Worm (Caenorhabditis elegans) whole organism, L1 larva: ENCODE measurements around the gene F08F3.8.

Experiments
- C16A3.4 ChIP-seq: fragments of 150-350 bp; optimal IDR thresholded peaks from 2 replicates; lab custom pipeline; 2014; ENCODE audit warnings: missing biosample characterization, missing genetic modification characterization
- F16B12.6 ChIP-seq: fragments of 150-350 bp; optimal IDR thresholded peaks from 2 replicates; lab custom pipeline; 2014; ENCODE audit warnings: missing biosample characterization, missing genetic modification characterization
- Y116A8C.19 ChIP-seq: sonication (generic microtip); optimal IDR thresholded peaks from 2 replicates; lab custom pipeline; 2016; ENCODE audit warnings: missing compliant biosample characterization, missing genetic modification characterization, borderline replicate concordance
- blmp-1 ChIP-seq: fragments of 150-350 bp; optimal IDR thresholded peaks from 2 replicates; lab custom pipeline; 2014; ENCODE audit warnings: missing biosample characterization, missing genetic modification characterization
- dpl-1 ChIP-seq, 3 experiments: fragments of 150-350 bp in 2 of 3; sonication (generic microtip) in 1 of 3; optimal IDR thresholded peaks; 2 replicates each; lab custom pipeline; 2014 to 2017; ENCODE audit warnings: missing biosample characterization in 3 of 3, missing genetic modification characterization in 3 of 3, missing genetic modification reagents in 3 of 3
- dsc-1 ChIP-seq: sonication (generic microtip); optimal IDR thresholded peaks from 2 replicates; lab custom pipeline; 2016; ENCODE audit warnings: mild to moderate bottlenecking, missing genetic modification characterization, missing compliant biosample characterization
- efl-1 ChIP-seq, 4 experiments: fragments of 150-350 bp; optimal IDR thresholded peaks in 3 of 4; peaks in 1 of 4; 1 replicate in 1 of 4; 2 replicates in 3 of 4; lab custom pipeline; 2014; ENCODE audit warnings: missing biosample characterization in 2 of 4, missing genetic modification characterization in 2 of 4, missing genetic modification reagents in 2 of 4
- elt-3 ChIP-seq, 6 experiments: fragments of 150-350 bp in 1 of 6; sonication (generic microtip); optimal IDR thresholded peaks; 2 replicates each; lab custom pipeline; 2017 to 2018; ENCODE audit warnings: missing biosample characterization in 6 of 6, missing genetic modification characterization in 6 of 6, inconsistent platforms in 1 of 6
- fkh-10 ChIP-seq: sonication (generic microtip); optimal IDR thresholded peaks from 2 replicates; lab custom pipeline; 2017; ENCODE audit warnings: missing biosample characterization, missing genetic modification reagents, missing genetic modification characterization
- fkh-4 ChIP-seq: sonication (generic microtip); optimal IDR thresholded peaks from 2 replicates; lab custom pipeline; 2016; ENCODE audit warnings: missing compliant biosample characterization, missing genetic modification characterization, borderline replicate concordance
- fkh-8 ChIP-seq: sonication (generic microtip); optimal IDR thresholded peaks from 2 replicates; lab custom pipeline; 2016; ENCODE audit warnings: mild to moderate bottlenecking, missing genetic modification characterization, missing compliant biosample characterization
- hlh-17 ChIP-seq: fragments of 200-800 bp; sonication (Bioruptor generic); optimal IDR thresholded peaks from 2 replicates; lab custom pipeline; 2018; ENCODE audit warnings: missing genetic modification characterization, mild to moderate bottlenecking, missing compliant biosample characterization, moderate library complexity, borderline replicate concordance
- isw-1 ChIP-seq: fragments of 200-800 bp; sonication (Bioruptor generic); IDR thresholded peaks from 2 replicates; pipeline ENCODE4 v1.3.6; 2022; ENCODE audit warnings: missing genetic modification characterization, missing compliant biosample characterization
- lin-14 ChIP-seq: fragments of 200-800 bp; sonication (Bioruptor generic); optimal IDR thresholded peaks from 2 replicates; lab custom pipeline; 2018; ENCODE audit warnings: mild to moderate bottlenecking, missing genetic modification characterization, moderate library complexity, missing compliant biosample characterization
- lin-35 ChIP-seq, 2 experiments: fragments of 150-350 bp; optimal IDR thresholded peaks; 2 replicates each; lab custom pipeline; 2014; ENCODE audit warnings: missing biosample characterization in 2 of 2, missing genetic modification characterization in 2 of 2, missing genetic modification reagents in 2 of 2
- mab-9 ChIP-seq: fragments of 200-800 bp; sonication (Bioruptor generic); IDR thresholded peaks from 2 replicates; pipeline ENCODE4 v1.3.6; 2022; ENCODE audit warnings: missing genetic modification reagents, missing genetic modification characterization, missing compliant biosample characterization
- mep-1 ChIP-seq: fragments of 150-350 bp; optimal IDR thresholded peaks from 2 replicates; lab custom pipeline; 2014; ENCODE audit warnings: missing biosample characterization, missing genetic modification characterization
- nhr-19 ChIP-seq: fragments of 200-800 bp; sonication (Bioruptor generic); conservative IDR thresholded peaks from 2 replicates; pipeline ENCODE4 v1.3.6; 2022; ENCODE audit warnings: missing genetic modification characterization, missing compliant biosample characterization
- nhr-71 ChIP-seq: sonication (generic microtip); optimal IDR thresholded peaks from 2 replicates; lab custom pipeline; 2016; ENCODE audit warnings: mild to moderate bottlenecking, missing genetic modification characterization, moderate library complexity, missing compliant biosample characterization
- nhr-77 ChIP-seq: fragments of 150-350 bp; optimal IDR thresholded peaks from 2 replicates; lab custom pipeline; 2014; ENCODE audit warnings: missing biosample characterization, missing genetic modification characterization
- nhr-84 ChIP-seq: sonication (generic microtip); optimal IDR thresholded peaks from 2 replicates; lab custom pipeline; 2017; ENCODE audit warnings: missing biosample characterization, missing genetic modification characterization
- nhr-90 ChIP-seq: sonication (generic microtip); optimal IDR thresholded peaks from 2 replicates; lab custom pipeline; 2016; ENCODE audit warnings: mild to moderate bottlenecking, missing genetic modification characterization, missing compliant biosample characterization; ENCODE audit not compliant: poor library complexity
- pag-3 ChIP-seq: sonication (generic microtip); optimal IDR thresholded peaks from 2 replicates; lab custom pipeline; 2017; ENCODE audit warnings: missing genetic modification characterization, mild to moderate bottlenecking, missing compliant biosample characterization, antibody characterized with exemption, borderline replicate concordance; ENCODE audit not compliant: insufficient read depth
- skn-1 ChIP-seq: fragments of 150-350 bp; optimal IDR thresholded peaks from 2 replicates; lab custom pipeline; 2014; ENCODE audit warnings: missing biosample characterization, missing genetic modification characterization
- snpc-4 ChIP-seq: fragments of 150-350 bp; optimal IDR thresholded peaks from 2 replicates; lab custom pipeline; 2014; ENCODE audit warnings: missing biosample characterization, missing genetic modification characterization
- sox-4 ChIP-seq: sonication (generic microtip); optimal IDR thresholded peaks from 2 replicates; lab custom pipeline; 2016; ENCODE audit warnings: missing genetic modification characterization, missing compliant biosample characterization
- sptf-1 ChIP-seq: fragments of 150-350 bp; optimal IDR thresholded peaks from 2 replicates; lab custom pipeline; 2014; ENCODE audit warnings: missing biosample characterization, missing genetic modification characterization
- tbx-2 ChIP-seq: sonication (generic microtip); optimal IDR thresholded peaks from 2 replicates; lab custom pipeline; 2016; ENCODE audit warnings: missing genetic modification characterization, missing compliant biosample characterization
- tlp-1 ChIP-seq: fragments of 150-350 bp; optimal IDR thresholded peaks from 2 replicates; lab custom pipeline; 2014; ENCODE audit warnings: missing biosample characterization, missing genetic modification characterization
- unc-130 ChIP-seq: fragments of 150-350 bp; optimal IDR thresholded peaks from 2 replicates; lab custom pipeline; 2017; ENCODE audit warnings: missing biosample characterization, missing genetic modification characterization, inconsistent platforms
- unc-30 ChIP-seq: sonication (generic microtip); optimal IDR thresholded peaks from 2 replicates; lab custom pipeline; 2017; ENCODE audit warnings: missing biosample characterization, missing genetic modification characterization
- unc-86 ChIP-seq: sonication (generic microtip); optimal IDR thresholded peaks from 2 replicates; lab custom pipeline; 2016; ENCODE audit warnings: missing genetic modification characterization, missing compliant biosample characterization
- xbp-1 ChIP-seq: sonication (generic microtip); optimal IDR thresholded peaks from 2 replicates; lab custom pipeline; 2016; ENCODE audit warnings: missing genetic modification characterization, missing compliant biosample characterization
- zip-4 ChIP-seq: fragments of 200-800 bp; sonication (Bioruptor generic); optimal IDR thresholded peaks from 2 replicates; lab custom pipeline; 2018; ENCODE audit warnings: mild to moderate bottlenecking, missing genetic modification characterization, moderate library complexity, missing compliant biosample characterization
- ztf-4 ChIP-seq: fragments of 150-350 bp; optimal IDR thresholded peaks from 2 replicates; lab custom pipeline; 2014; ENCODE audit warnings: missing biosample characterization, missing genetic modification characterization

F08F3.8 gene

ce11 chrV:5459806-5460205 lies 27.4 kb upstream of the F08F3.8 start, which contains the start of gene ZC317.2:
Gene ZC317.2 (plus strand): TSS chrV:5460106.
- TF ChIP-seq skn-1 (tag; lab: Kevin White, UChicago) (no peak), F16B12.6 (no peak)

- no peak for TF ChIP-seq nhr-90 (tag; lab: Kevin White, UChicago)
- TF ChIP-seq lin-14 (GFP tag; lab: Kevin White, UChicago): peak; percentile 16
- no peak for TF ChIP-seq snpc-4 (tag; lab: Kevin White, UChicago)
- no peak for TF ChIP-seq sptf-1
- no peak for TF ChIP-seq xbp-1 (tag; lab: Kevin White, UChicago)
- no peak for TF ChIP-seq Y116A8C.19
- no peak for TF ChIP-seq dpl-1 (GFP tag; optimal IDR thresholded peaks at IDR 0.05; lab: Kevin White, UChicago)
- peak; percentile 72 for TF ChIP-seq fkh-10 (GFP tag; lab: Kevin White, UChicago)
- no peak for TF ChIP-seq nhr-77 (tag; lab: Kevin White, UChicago)
- TF ChIP-seq, all 84 proteins: peak for 2
Observed at ce11 chrV:5454955-5455354, 22.6 kb upstream of the F08F3.8 start.

- TF ChIP-seq lin-35 (GFP tag; optimal IDR thresholded peaks at IDR 0.05; lab: Kevin White, UChicago) (no peak), unc-86 (no peak), blmp-1 (tag; lab: Kevin White, UChicago) (no peak), tbx-2 (tag; lab: Kevin White, UChicago) (no peak), Y116A8C.19 (no peak), sox-4 (tag; lab: Kevin White, UChicago) (no peak), unc-130 (tag; lab: Kevin White, UChicago) (no peak), mep-1 (no peak), nhr-77 (tag; lab: Kevin White, UChicago) (no peak), efl-1 (optimal IDR thresholded peaks at IDR 0.05; lab: Kevin White, UChicago) (no peak), efl-1 (GFP tag; optimal IDR thresholded peaks at IDR 0.05 in 1 of 2; lab: Kevin White, UChicago) (no peak), xbp-1 (tag; lab: Kevin White, UChicago) (no peak), isw-1 (GFP tag; lab: Robert Waterston, UW) (no peak), unc-30 (tag; lab: Kevin White, UChicago) (no peak), fkh-8 (tag; lab: Kevin White, UChicago) (no peak), tlp-1 (tag; lab: Kevin White, UChicago) (no peak), elt-3 (tag; optimal IDR thresholded peaks at IDR 0.05; lab: Kevin White, UChicago) (no peak), skn-1 (tag; lab: Kevin White, UChicago) (no peak), C16A3.4 (tag; lab: Kevin White, UChicago) (no peak), fkh-4 (tag; lab: Kevin White, UChicago) (no peak)
Observed at ce11 chrV:5453615-5454014, 21.2 kb upstream of the F08F3.8 start, which contains the start of gene glc-3. Gene glc-3 (minus strand): TSS chrV:5453715.

ce11 chrV:5450742-5451141 lies 18.3 kb upstream of the F08F3.8 start:
- TF ChIP-seq fkh-10 (GFP tag; lab: Kevin White, UChicago): no peak
- TF ChIP-seq pag-3 (tag; lab: Kevin White, UChicago): no peak
- no peak for TF ChIP-seq ztf-4 (tag; lab: Kevin White, UChicago)
- no peak for TF ChIP-seq zip-4 (GFP tag; lab: Kevin White, UChicago)
- no peak for TF ChIP-seq Y116A8C.19
- TF ChIP-seq nhr-84: no peak
- TF ChIP-seq hlh-17 (GFP tag; lab: Kevin White, UChicago): no peak
- no peak for TF ChIP-seq mab-9 (GFP tag; lab: Robert Waterston, UW)
- TF ChIP-seq nhr-19 (GFP tag; lab: Robert Waterston, UW): no peak
- no peak for TF ChIP-seq nhr-71 (tag; lab: Kevin White, UChicago)
- no peak for TF ChIP-seq C16A3.4 (tag; lab: Kevin White, UChicago)
- TF ChIP-seq dsc-1 (tag; lab: Kevin White, UChicago): no peak
- TF ChIP-seq snpc-4 (tag; lab: Kevin White, UChicago): no peak
- TF ChIP-seq, all 84 proteins: peak for 0
